Worm (Caenorhabditis elegans) whole organism, L1 larva: Measurements from ENCODE around the gene F36D4.5.
A peak's percentile ranks its signal among the peaks of the same experiment; 100 is the strongest.

Experiments
- alr-1 ChIP-seq: fragments of 200-800 bp; sonication (Bioruptor generic); optimal IDR thresholded peaks from 2 replicates; lab custom pipeline; 2018; ENCODE audit warnings: borderline replicate concordance, mild to moderate bottlenecking, missing genetic modification characterization, missing compliant biosample characterization
- ama-1 ChIP-seq: fragments of 150-350 bp; optimal IDR thresholded peaks from 2 replicates; lab custom pipeline; 2014
- blmp-1 ChIP-seq: fragments of 150-350 bp; optimal IDR thresholded peaks from 2 replicates; lab custom pipeline; 2014; ENCODE audit warnings: missing biosample characterization, missing genetic modification characterization
- ceh-82 ChIP-seq, 3 experiments: fragments of 150-350 bp in 1 of 3; sonication (generic microtip) in 2 of 3; optimal IDR thresholded peaks; 2 replicates each; lab custom pipeline; 2014 to 2017; ENCODE audit warnings: missing biosample characterization in 3 of 3, missing genetic modification characterization in 3 of 3
- ces-1 ChIP-seq: fragments of 150-350 bp; optimal IDR thresholded peaks from 2 replicates; lab custom pipeline; 2014; ENCODE audit warnings: missing biosample characterization, missing genetic modification reagents, missing genetic modification characterization
- dsc-1 ChIP-seq: sonication (generic microtip); optimal IDR thresholded peaks from 2 replicates; lab custom pipeline; 2016; ENCODE audit warnings: mild to moderate bottlenecking, missing genetic modification characterization, missing compliant biosample characterization
- efl-3 ChIP-seq: fragments of 200-800 bp; sonication (Bioruptor generic); optimal IDR thresholded peaks from 2 replicates; lab custom pipeline; 2018; ENCODE audit warnings: mild to moderate bottlenecking, missing genetic modification characterization, missing compliant biosample characterization
- egl-13 ChIP-seq: sonication (generic microtip); optimal IDR thresholded peaks from 2 replicates; lab custom pipeline; 2016; ENCODE audit warnings: missing genotype, missing genetic modification reagents, missing genetic modification characterization, missing compliant biosample characterization
- elt-2 ChIP-seq: sonication (generic microtip); optimal IDR thresholded peaks from 2 replicates; lab custom pipeline; 2016; ENCODE audit warnings: missing genetic modification characterization, mild to moderate bottlenecking, inconsistent platforms, missing compliant biosample characterization, missing genetic modification reagents
- elt-3 ChIP-seq, 6 experiments: fragments of 150-350 bp in 1 of 6; sonication (generic microtip); optimal IDR thresholded peaks; 2 replicates each; lab custom pipeline; 2017 to 2018; ENCODE audit warnings: missing biosample characterization in 6 of 6, missing genetic modification characterization in 6 of 6, inconsistent platforms in 1 of 6
- ets-5 ChIP-seq: fragments of 200-800 bp; sonication (Bioruptor generic); IDR thresholded peaks from 2 replicates; pipeline ENCODE4 v1.3.6; 2022; ENCODE audit warnings: missing genetic modification characterization, missing compliant biosample characterization
- fkh-10 ChIP-seq: sonication (generic microtip); optimal IDR thresholded peaks from 2 replicates; lab custom pipeline; 2017; ENCODE audit warnings: missing biosample characterization, missing genetic modification reagents, missing genetic modification characterization
- fkh-4 ChIP-seq: sonication (generic microtip); optimal IDR thresholded peaks from 2 replicates; lab custom pipeline; 2016; ENCODE audit warnings: missing compliant biosample characterization, missing genetic modification characterization, borderline replicate concordance
- hlh-4 ChIP-seq: sonication (generic microtip); optimal IDR thresholded peaks from 2 replicates; lab custom pipeline; 2016; ENCODE audit warnings: mild to moderate bottlenecking, missing genetic modification characterization, missing compliant biosample characterization
- hpl-2 ChIP-seq: fragments of 150-350 bp; optimal IDR thresholded peaks from 2 replicates; lab custom pipeline; 2014; ENCODE audit warnings: missing biosample characterization, missing genetic modification reagents, missing genetic modification characterization
- irx-1 ChIP-seq: sonication (generic microtip); optimal IDR thresholded peaks from 2 replicates; lab custom pipeline; 2016; ENCODE audit warnings: missing genetic modification characterization, missing compliant biosample characterization
- isw-1 ChIP-seq: fragments of 200-800 bp; sonication (Bioruptor generic); IDR thresholded peaks from 2 replicates; pipeline ENCODE4 v1.3.6; 2022; ENCODE audit warnings: missing genetic modification characterization, missing compliant biosample characterization
- jun-1 ChIP-seq: fragments of 150-350 bp; optimal IDR thresholded peaks from 2 replicates; lab custom pipeline; 2014; ENCODE audit warnings: missing biosample characterization, missing genetic modification reagents, missing genetic modification characterization
- lin-14 ChIP-seq: fragments of 200-800 bp; sonication (Bioruptor generic); optimal IDR thresholded peaks from 2 replicates; lab custom pipeline; 2018; ENCODE audit warnings: mild to moderate bottlenecking, missing genetic modification characterization, moderate library complexity, missing compliant biosample characterization
- lin-39 ChIP-seq: fragments of 150-350 bp; optimal IDR thresholded peaks from 2 replicates; lab custom pipeline; 2014; ENCODE audit warnings: missing biosample characterization, missing genetic modification reagents, missing genetic modification characterization
- lir-3 ChIP-seq: sonication (generic microtip); optimal IDR thresholded peaks from 2 replicates; lab custom pipeline; 2016; ENCODE audit warnings: mild to moderate bottlenecking, missing genetic modification characterization, moderate library complexity, missing compliant biosample characterization; ENCODE audit not compliant: poor library complexity
- mab-9 ChIP-seq: fragments of 200-800 bp; sonication (Bioruptor generic); IDR thresholded peaks from 2 replicates; pipeline ENCODE4 v1.3.6; 2022; ENCODE audit warnings: missing genetic modification reagents, missing genetic modification characterization, missing compliant biosample characterization
- mef-2 ChIP-seq: fragments of 150-350 bp; optimal IDR thresholded peaks from 2 replicates; lab custom pipeline; 2014; ENCODE audit warnings: missing biosample characterization, missing genetic modification characterization
- mep-1 ChIP-seq: fragments of 150-350 bp; optimal IDR thresholded peaks from 2 replicates; lab custom pipeline; 2014; ENCODE audit warnings: missing biosample characterization, missing genetic modification characterization
- nhr-12 ChIP-seq: sonication (generic microtip); optimal IDR thresholded peaks from 2 replicates; lab custom pipeline; 2017; ENCODE audit warnings: missing biosample characterization, missing genetic modification characterization
- nhr-19 ChIP-seq: fragments of 200-800 bp; sonication (Bioruptor generic); conservative IDR thresholded peaks from 2 replicates; pipeline ENCODE4 v1.3.6; 2022; ENCODE audit warnings: missing genetic modification characterization, missing compliant biosample characterization
- nhr-20 ChIP-seq: sonication (generic microtip); optimal IDR thresholded peaks from 2 replicates; lab custom pipeline; 2016; ENCODE audit warnings: mild to moderate bottlenecking, missing genetic modification characterization, missing compliant biosample characterization
- nhr-71 ChIP-seq: sonication (generic microtip); optimal IDR thresholded peaks from 2 replicates; lab custom pipeline; 2016; ENCODE audit warnings: mild to moderate bottlenecking, missing genetic modification characterization, moderate library complexity, missing compliant biosample characterization
- nhr-76 ChIP-seq: sonication (generic microtip); optimal IDR thresholded peaks from 2 replicates; lab custom pipeline; 2017; ENCODE audit warnings: missing biosample characterization, missing genetic modification characterization
- nhr-85 ChIP-seq: sonication (generic microtip); peaks from one replicate; lab custom pipeline; 2016; ENCODE audit warnings: missing genetic modification characterization, inconsistent platforms, missing compliant biosample characterization
- pag-3 ChIP-seq: sonication (generic microtip); optimal IDR thresholded peaks from 2 replicates; lab custom pipeline; 2017; ENCODE audit warnings: missing genetic modification characterization, mild to moderate bottlenecking, missing compliant biosample characterization, antibody characterized with exemption, borderline replicate concordance; ENCODE audit not compliant: insufficient read depth
- rnt-1 ChIP-seq: sonication (generic microtip); optimal IDR thresholded peaks from 2 replicates; lab custom pipeline; 2016; ENCODE audit warnings: mild to moderate bottlenecking, missing genetic modification characterization, moderate library complexity, missing compliant biosample characterization
- sup-37 ChIP-seq: fragments of 200-800 bp; sonication (Bioruptor generic); optimal IDR thresholded peaks from 2 replicates; lab custom pipeline; 2018; ENCODE audit warnings: mild to moderate bottlenecking, missing genetic modification characterization, missing compliant biosample characterization
- tbx-2 ChIP-seq: sonication (generic microtip); optimal IDR thresholded peaks from 2 replicates; lab custom pipeline; 2016; ENCODE audit warnings: missing genetic modification characterization, missing compliant biosample characterization
- unc-62 ChIP-seq: fragments of 150-350 bp; optimal IDR thresholded peaks from 2 replicates; lab custom pipeline; 2014; ENCODE audit warnings: missing biosample characterization, missing genetic modification reagents, missing genetic modification characterization
- unc-86 ChIP-seq: sonication (generic microtip); optimal IDR thresholded peaks from 2 replicates; lab custom pipeline; 2016; ENCODE audit warnings: missing genetic modification characterization, missing compliant biosample characterization
- xbp-1 ChIP-seq: sonication (generic microtip); optimal IDR thresholded peaks from 2 replicates; lab custom pipeline; 2016; ENCODE audit warnings: missing genetic modification characterization, missing compliant biosample characterization
- zag-1 ChIP-seq: fragments of 150-350 bp; optimal IDR thresholded peaks from 2 replicates; lab custom pipeline; 2014; ENCODE audit warnings: missing biosample characterization, missing genetic modification characterization
- ztf-11 ChIP-seq, 2 experiments: sonication (generic microtip); optimal IDR thresholded peaks; 2 replicates each; lab custom pipeline; 2016 to 2017; ENCODE audit warnings: missing genetic modification characterization in 2 of 2, missing biosample characterization in 1 of 2, missing compliant biosample characterization in 1 of 2

F36D4.5 gene

ce11 chrV:9416624-9417023, 9.0 kb downstream of the F36D4.5 start, which contains the start of gene F36D4.1:
Gene F36D4.1 (plus strand): TSS chrV:9416924.
- TF ChIP-seq jun-1 (tag; lab: Kevin White, UChicago) (no peak), lin-14 (GFP tag; lab: Kevin White, UChicago) (no peak), ztf-11 (tag; optimal IDR thresholded peaks at IDR 0.05; lab: Kevin White, UChicago) (no peak), lin-39 (tag; lab: Kevin White, UChicago) (no peak), nhr-12 (tag; lab: Kevin White, UChicago) (no peak), egl-13 (no peak), zag-1 (tag; lab: Kevin White, UChicago) (no peak), fkh-4 (tag; lab: Kevin White, UChicago) (no peak), elt-3 (tag; optimal IDR thresholded peaks at IDR 0.05; lab: Kevin White, UChicago) (no peak)
- TF ChIP-seq, all 84 proteins: peak for 0

- no peak for TF ChIP-seq rnt-1
- no peak for TF ChIP-seq mef-2
- no peak for TF ChIP-seq tbx-2 (tag; lab: Kevin White, UChicago)
- no peak for TF ChIP-seq lin-14 (GFP tag; lab: Kevin White, UChicago)
- TF ChIP-seq irx-1 (tag; lab: Kevin White, UChicago): no peak
- no peak for TF ChIP-seq ceh-82 (tag; optimal IDR thresholded peaks at IDR 0.05; lab: Kevin White, UChicago)
- no peak for TF ChIP-seq nhr-19 (GFP tag; lab: Robert Waterston, UW)
- TF ChIP-seq, all 84 proteins: peak for 0
These were observed 11.1 kb downstream of the F36D4.5 start, which contains the start of gene F36D4.4 for ce11 chrV:9414516-9414915. Gene F36D4.4 (minus strand): TSS chrV:9414616.

- TF ChIP-seq efl-3: no peak
- TF ChIP-seq irx-1 (tag; lab: Kevin White, UChicago): no peak
- TF ChIP-seq sup-37 (GFP tag; lab: Kevin White, UChicago): no peak
- no peak for TF ChIP-seq nhr-85 (tag; lab: Kevin White, UChicago)
- TF ChIP-seq lir-3 (tag; lab: Kevin White, UChicago): no peak
- no peak for TF ChIP-seq nhr-20
- no peak for TF ChIP-seq hpl-2
- TF ChIP-seq ztf-11 (tag; optimal IDR thresholded peaks at IDR 0.05; lab: Kevin White, UChicago): no peak
- TF ChIP-seq tbx-2 (tag; lab: Kevin White, UChicago): peak; percentile 45
- no peak for TF ChIP-seq nhr-76 (tag; lab: Kevin White, UChicago)
- no peak for TF ChIP-seq unc-62 (GFP tag; lab: Kevin White, UChicago)
- TF ChIP-seq mep-1 (tag; lab: Kevin White, UChicago): no peak
- TF ChIP-seq ama-1 (lab: Kevin White, UChicago): no peak
- TF ChIP-seq alr-1 (tag; lab: Kevin White, UChicago): no peak
- peak; percentile 63 for TF ChIP-seq lin-14 (GFP tag; lab: Kevin White, UChicago)
- TF ChIP-seq unc-86: no peak
- TF ChIP-seq ets-5: no peak
- no peak for TF ChIP-seq ces-1 (GFP tag; lab: Kevin White, UChicago)
- no peak for TF ChIP-seq hlh-4 (tag; lab: Kevin White, UChicago)
- no peak for TF ChIP-seq blmp-1 (tag; lab: Kevin White, UChicago)
- TF ChIP-seq egl-13: no peak
- TF ChIP-seq zag-1 (tag; lab: Kevin White, UChicago): no peak
- no peak for TF ChIP-seq mab-9 (GFP tag; lab: Robert Waterston, UW)
- TF ChIP-seq pag-3: no peak
- no peak for TF ChIP-seq elt-3 (tag; optimal IDR thresholded peaks at IDR 0.05; lab: Kevin White, UChicago)
- TF ChIP-seq elt-2 (tag; lab: Kevin White, UChicago): no peak
- no peak for TF ChIP-seq isw-1 (GFP tag; lab: Robert Waterston, UW)
- peak; percentile 12 for TF ChIP-seq nhr-71 (tag; lab: Kevin White, UChicago)
- peak; percentile 81 for TF ChIP-seq fkh-10 (GFP tag; lab: Kevin White, UChicago)
- TF ChIP-seq dsc-1 (tag; lab: Kevin White, UChicago): no peak
- no peak for TF ChIP-seq mef-2
- TF ChIP-seq xbp-1 (tag; lab: Kevin White, UChicago): no peak
- TF ChIP-seq ceh-82 (tag; optimal IDR thresholded peaks at IDR 0.05; lab: Kevin White, UChicago): no peak
- TF ChIP-seq, all 84 proteins: peak for 4
These were observed 16.7 kb downstream of the F36D4.5 start for ce11 chrV:9408869-9409268.
